Worm (Caenorhabditis elegans) whole organism, young adult: Measurements from ENCODE around the gene H38K22.9.

Source experiments
- B0035.1 ChIP-seq: sonication (generic microtip); optimal IDR thresholded peaks from 2 replicates; lab custom pipeline; 2016; ENCODE audit warnings: missing genetic modification characterization, mild to moderate bottlenecking, missing compliant biosample characterization, missing genotype, missing genetic modification reagents
- B0336.3 ChIP-seq: fragments of 200-800 bp; sonication (Bioruptor generic); IDR thresholded peaks from 2 replicates; pipeline ENCODE4 v1.3.6; 2022; ENCODE audit warnings: missing genetic modification characterization, missing compliant biosample characterization
- F23B12.7 ChIP-seq: sonication (generic microtip); optimal IDR thresholded peaks from 2 replicates; lab custom pipeline; 2017; ENCODE audit warnings: missing genetic modification characterization, mild to moderate bottlenecking, missing compliant biosample characterization, antibody characterized with exemption, moderate library complexity; ENCODE audit not compliant: insufficient read depth
- F33H1.4 ChIP-seq: fragments of 200-800 bp; sonication (Bioruptor generic); IDR thresholded peaks from 2 replicates; pipeline ENCODE4 v1.3.6; 2022; ENCODE audit warnings: missing genetic modification reagents, missing genetic modification characterization, missing compliant biosample characterization
- F39B2.1 ChIP-seq: fragments of 200-800 bp; sonication (Bioruptor generic); IDR thresholded peaks from 2 replicates; pipeline ENCODE4 v1.3.6; 2022; ENCODE audit warnings: missing genetic modification reagents, missing genetic modification characterization, missing compliant biosample characterization
- F57A8.1 ChIP-seq: fragments of 200-800 bp; sonication (Bioruptor generic); optimal IDR thresholded peaks from 2 replicates; lab custom pipeline; 2018; ENCODE audit warnings: mild to moderate bottlenecking, missing genetic modification characterization, moderate library complexity, missing compliant biosample characterization
- K11D2.4 ChIP-seq: fragments of 200-800 bp; sonication (Bioruptor generic); IDR thresholded peaks from 2 replicates; pipeline ENCODE4 v1.3.6; 2022; ENCODE audit warnings: missing genetic modification reagents, missing genetic modification characterization, missing compliant biosample characterization
- ZK185.1 ChIP-seq: sonication (generic microtip); optimal IDR thresholded peaks from 2 replicates; lab custom pipeline; 2016; ENCODE audit warnings: mild to moderate bottlenecking, missing genetic modification characterization, missing compliant biosample characterization; ENCODE audit not compliant: poor library complexity, severe bottlenecking
- akir-1 ChIP-seq: fragments of 200-800 bp; sonication (Bioruptor generic); optimal IDR thresholded peaks from 2 replicates; lab custom pipeline; 2018; ENCODE audit warnings: mild to moderate bottlenecking, missing genetic modification characterization, moderate library complexity, missing compliant biosample characterization
- ama-1 ChIP-seq, 3 experiments: fragments of 150-350 bp in 1 of 3; sonication (generic microtip) in 2 of 3; optimal IDR thresholded peaks; 2 replicates each; lab custom pipeline; 2014 to 2018; ENCODE audit warnings: missing biosample characterization in 2 of 3, missing genetic modification characterization in 2 of 3, missing genetic modification reagents in 2 of 3
- athp-1 ChIP-seq: sonication (generic microtip); optimal IDR thresholded peaks from 2 replicates; lab custom pipeline; 2017; ENCODE audit warnings: mild to moderate bottlenecking, missing genetic modification characterization, missing compliant biosample characterization
- attf-5 ChIP-seq: fragments of 200-800 bp; sonication (Bioruptor generic); optimal IDR thresholded peaks from 2 replicates; lab custom pipeline; 2018; ENCODE audit warnings: mild to moderate bottlenecking, missing genetic modification characterization, missing compliant biosample characterization
- bed-2 ChIP-seq: fragments of 200-800 bp; sonication (Bioruptor generic); IDR thresholded peaks from 2 replicates; pipeline ENCODE4 v1.3.6; 2022; ENCODE audit warnings: missing genetic modification reagents, missing genetic modification characterization, missing compliant biosample characterization
- ceh-58 ChIP-seq: fragments of 200-800 bp; sonication (Bioruptor generic); IDR thresholded peaks from 2 replicates; pipeline ENCODE4 v1.3.6; 2022; ENCODE audit warnings: missing genetic modification characterization, missing compliant biosample characterization
- dpff-1 ChIP-seq: sonication (generic microtip); optimal IDR thresholded peaks from 2 replicates; lab custom pipeline; 2017; ENCODE audit warnings: mild to moderate bottlenecking, missing genetic modification characterization, missing compliant biosample characterization
- dpl-1 ChIP-seq: fragments of 150-350 bp; optimal IDR thresholded peaks from 2 replicates; lab custom pipeline; 2014; ENCODE audit warnings: missing biosample characterization, missing genetic modification reagents, missing genetic modification characterization
- egl-18 ChIP-seq: fragments of 200-800 bp; sonication (Bioruptor generic); IDR thresholded peaks from 2 replicates; pipeline ENCODE4 v1.3.6; 2022; ENCODE audit warnings: missing genetic modification reagents, missing genetic modification characterization, missing compliant biosample characterization
- fkh-3 ChIP-seq: sonication (generic microtip); optimal IDR thresholded peaks from 2 replicates; lab custom pipeline; 2016; ENCODE audit warnings: mild to moderate bottlenecking, missing genetic modification characterization, missing compliant biosample characterization
- gei-17 ChIP-seq: fragments of 200-800 bp; sonication (Bioruptor generic); optimal IDR thresholded peaks from 2 replicates; lab custom pipeline; 2018; ENCODE audit warnings: mild to moderate bottlenecking, missing genetic modification characterization, missing compliant biosample characterization
- hlh-26 ChIP-seq: fragments of 200-800 bp; sonication (Bioruptor generic); conservative IDR thresholded peaks from 2 replicates; pipeline ENCODE4 v1.3.6; 2022; ENCODE audit warnings: missing genetic modification reagents, missing genetic modification characterization, missing compliant biosample characterization
- hmg-20 ChIP-seq: fragments of 200-800 bp; sonication (Bioruptor generic); IDR thresholded peaks from 2 replicates; pipeline ENCODE4 v1.3.6; 2022; ENCODE audit warnings: missing genetic modification reagents, missing genetic modification characterization, missing compliant biosample characterization
- hsf-1 ChIP-seq: fragments of 200-800 bp; sonication (Bioruptor generic); IDR thresholded peaks from 2 replicates; pipeline ENCODE4 v1.3.6; 2022; ENCODE audit warnings: missing genetic modification reagents, missing genetic modification characterization, missing compliant biosample characterization
- lag-1 ChIP-seq: fragments of 200-800 bp; sonication (Bioruptor generic); IDR thresholded peaks from 2 replicates; pipeline ENCODE4 v1.3.6; 2022; ENCODE audit warnings: missing genetic modification reagents, missing genetic modification characterization, missing compliant biosample characterization
- lin-40 ChIP-seq: sonication (generic microtip); optimal IDR thresholded peaks from 2 replicates; lab custom pipeline; 2016; ENCODE audit warnings: missing genetic modification characterization, mild to moderate bottlenecking, missing compliant biosample characterization, missing genotype, missing genetic modification reagents
- lsy-27 ChIP-seq: sonication (generic microtip); optimal IDR thresholded peaks from 2 replicates; lab custom pipeline; 2017; ENCODE audit warnings: missing genetic modification characterization, mild to moderate bottlenecking, missing compliant biosample characterization, antibody characterized with exemption, missing genotype, borderline replicate concordance; ENCODE audit not compliant: insufficient read depth
- madf-10 ChIP-seq: sonication (generic microtip); optimal IDR thresholded peaks from 2 replicates; lab custom pipeline; 2016; ENCODE audit warnings: mild to moderate bottlenecking, missing genetic modification characterization, missing compliant biosample characterization
- madf-3 ChIP-seq: fragments of 200-800 bp; sonication (Bioruptor generic); IDR thresholded peaks from 2 replicates; pipeline ENCODE4 v1.3.6; 2022; ENCODE audit warnings: missing genetic modification reagents, missing genetic modification characterization, missing compliant biosample characterization
- madf-6 ChIP-seq: fragments of 200-800 bp; sonication (Bioruptor generic); IDR thresholded peaks from 2 replicates; pipeline ENCODE4 v1.3.6; 2022; ENCODE audit warnings: missing genetic modification reagents, missing genetic modification characterization, missing compliant biosample characterization
- mcd-1 ChIP-seq: fragments of 200-800 bp; sonication (Bioruptor generic); IDR thresholded peaks from 2 replicates; pipeline ENCODE4 v1.3.6; 2022; ENCODE audit warnings: missing genetic modification reagents, missing genetic modification characterization, missing compliant biosample characterization
- mel-28 ChIP-seq: sonication (generic microtip); optimal IDR thresholded peaks from 2 replicates; lab custom pipeline; 2016; ENCODE audit warnings: borderline replicate concordance, mild to moderate bottlenecking, missing genetic modification characterization, missing compliant biosample characterization
- mes-4 ChIP-seq: sonication (generic microtip); optimal IDR thresholded peaks from 2 replicates; lab custom pipeline; 2016; ENCODE audit warnings: missing genotype, missing genetic modification characterization, missing compliant biosample characterization
- mxl-1 ChIP-seq: sonication (generic microtip); optimal IDR thresholded peaks from 2 replicates; lab custom pipeline; 2016; ENCODE audit warnings: missing genetic modification characterization, missing compliant biosample characterization
- nfya-1 ChIP-seq: sonication (generic microtip); optimal IDR thresholded peaks from 2 replicates; lab custom pipeline; 2017; ENCODE audit warnings: antibody characterized with exemption, missing compliant biosample characterization, missing genetic modification characterization, borderline replicate concordance; ENCODE audit not compliant: insufficient read depth
- nfyb-1 ChIP-seq: fragments of 200-800 bp; sonication (Bioruptor generic); IDR thresholded peaks from 2 replicates; pipeline ENCODE4 v1.3.6; 2022; ENCODE audit warnings: missing genetic modification reagents, missing genetic modification characterization, missing compliant biosample characterization
- nhr-27 ChIP-seq: fragments of 200-800 bp; sonication (Bioruptor generic); optimal IDR thresholded peaks from 2 replicates; lab custom pipeline; 2018; ENCODE audit warnings: mild to moderate bottlenecking, missing genetic modification characterization, moderate library complexity, missing compliant biosample characterization
- pbrm-1 ChIP-seq: fragments of 200-800 bp; sonication (Bioruptor generic); IDR thresholded peaks from 2 replicates; pipeline ENCODE4 v1.3.6; 2022; ENCODE audit warnings: missing genetic modification reagents, missing genetic modification characterization, missing compliant biosample characterization
- pha-4 ChIP-seq: fragments of 150-350 bp; sonication (generic microtip); optimal IDR thresholded peaks from 2 replicates; lab custom pipeline; 2014; ENCODE audit warnings: missing biosample characterization, missing genetic modification reagents, missing genetic modification characterization
- sea-2 ChIP-seq: fragments of 200-800 bp; sonication (Bioruptor generic); IDR thresholded peaks from 2 replicates; pipeline ENCODE4 v1.3.6; 2022; ENCODE audit warnings: missing genetic modification characterization, missing compliant biosample characterization
- snpc-1.3 ChIP-seq: sonication (generic microtip); optimal IDR thresholded peaks from 2 replicates; lab custom pipeline; 2017; ENCODE audit warnings: missing genetic modification characterization, mild to moderate bottlenecking, missing compliant biosample characterization, antibody characterized with exemption, moderate library complexity, missing genotype, missing genetic modification reagents; ENCODE audit not compliant: insufficient read depth
- snpc-4 ChIP-seq, 5 experiments: fragments of 150-350 bp in 1 of 5; sonication (generic microtip) in 4 of 5; optimal IDR thresholded peaks; 2 replicates each; lab custom pipeline; 2014 to 2018; ENCODE audit warnings: missing genetic modification characterization in 5 of 5, missing biosample characterization in 3 of 5, antibody characterized with exemption in 2 of 5, mild to moderate bottlenecking in 2 of 5, missing compliant biosample characterization in 2 of 5, missing genotype in 2 of 5, moderate library complexity in 2 of 5, missing genetic modification reagents in 1 of 5
- somi-1 ChIP-seq: fragments of 200-800 bp; sonication (Bioruptor generic); optimal IDR thresholded peaks from 2 replicates; lab custom pipeline; 2018; ENCODE audit warnings: mild to moderate bottlenecking, missing genetic modification characterization, missing compliant biosample characterization
- tlf-1 ChIP-seq: fragments of 200-800 bp; sonication (Bioruptor generic); optimal IDR thresholded peaks from 2 replicates; lab custom pipeline; 2018; ENCODE audit warnings: mild to moderate bottlenecking, missing genetic modification characterization, missing compliant biosample characterization
- unc-130 ChIP-seq: sonication (generic microtip); optimal IDR thresholded peaks from 2 replicates; lab custom pipeline; 2016; ENCODE audit warnings: missing genetic modification reagents, missing genetic modification characterization, missing compliant biosample characterization
- zfh-2 ChIP-seq: fragments of 200-800 bp; sonication (Bioruptor generic); conservative IDR thresholded peaks from 2 replicates; pipeline ENCODE4 v1.3.6; 2022; ENCODE audit warnings: missing genetic modification reagents, missing genetic modification characterization, missing compliant biosample characterization
- zim-3 ChIP-seq: sonication (generic microtip); optimal IDR thresholded peaks from 2 replicates; lab custom pipeline; 2017; ENCODE audit warnings: mild to moderate bottlenecking, missing genetic modification characterization, moderate library complexity, missing compliant biosample characterization
- ztf-22 ChIP-seq: fragments of 200-800 bp; sonication (Bioruptor generic); optimal IDR thresholded peaks from 2 replicates; lab custom pipeline; 2018; ENCODE audit warnings: mild to moderate bottlenecking, missing genetic modification characterization, moderate library complexity, missing compliant biosample characterization
- ztf-26 ChIP-seq: sonication (generic microtip); optimal IDR thresholded peaks from 2 replicates; lab custom pipeline; 2017; ENCODE audit warnings: missing genetic modification characterization, missing compliant biosample characterization

H38K22.9 gene

ce11 chrIII:4284732-4285165 is 39.2 kb upstream of the H38K22.9 start (continued):
- TF ChIP-seq F23B12.7 (tag; lab: Kevin White, UChicago) = no peak
- peak; percentile 57 for TF ChIP-seq pha-4
- no peak for TF ChIP-seq hmg-20
- no peak for TF ChIP-seq egl-18 (GFP tag; lab: Robert Waterston, UW)
- peak; percentile 61 for TF ChIP-seq mcd-1 (GFP tag; lab: Robert Waterston, UW)
- no peak for TF ChIP-seq nfya-1 (tag; lab: Kevin White, UChicago)
- TF ChIP-seq ztf-22 (GFP tag; lab: Kevin White, UChicago) = peak; percentile 24
- TF ChIP-seq B0336.3 (GFP tag; lab: Robert Waterston, UW) = peak; percentile 76
- no peak for TF ChIP-seq sea-2 (GFP tag; lab: Robert Waterston, UW)
- TF ChIP-seq ztf-26 (tag; lab: Kevin White, UChicago) = peak; percentile 75
- no peak for TF ChIP-seq F57A8.1 (GFP tag; lab: Kevin White, UChicago)
- TF ChIP-seq lag-1 (GFP tag; lab: Robert Waterston, UW) = no peak
- TF ChIP-seq madf-3 (GFP tag; lab: Robert Waterston, UW) = no peak
- TF ChIP-seq athp-1 (tag; lab: Kevin White, UChicago) = no peak
- peak; percentile 36 for TF ChIP-seq gei-17
- no peak for TF ChIP-seq tlf-1
- TF ChIP-seq lsy-27 (tag; lab: Kevin White, UChicago) = no peak
- TF ChIP-seq akir-1 = no peak
- no peak for TF ChIP-seq B0035.1
- TF ChIP-seq F39B2.1 = no peak
- no peak for TF ChIP-seq ZK185.1
- no peak for TF ChIP-seq snpc-4 (GFP tag; optimal IDR thresholded peaks at IDR 0.05; lab: Kevin White, UChicago)
- peak in 3 of 4 experiments; percentile 20 to 57 (median 52) for TF ChIP-seq snpc-4 (tag; optimal IDR thresholded peaks at IDR 0.05; lab: Kevin White, UChicago)
- TF ChIP-seq mel-28 (tag; lab: Kevin White, UChicago) = no peak
- TF ChIP-seq hsf-1 (GFP tag; lab: Robert Waterston, UW) = no peak
- TF ChIP-seq hlh-26 (GFP tag; lab: Robert Waterston, UW) = no peak
- no peak for TF ChIP-seq bed-2 (GFP tag; lab: Robert Waterston, UW)
- no peak for TF ChIP-seq snpc-1.3 (tag; lab: Kevin White, UChicago)
- TF ChIP-seq fkh-3 (tag; lab: Kevin White, UChicago) = no peak
- no peak for TF ChIP-seq madf-6 (GFP tag; lab: Robert Waterston, UW)
- no peak for TF ChIP-seq nhr-27
- TF ChIP-seq unc-130 (GFP tag; lab: Kevin White, UChicago) = no peak
- TF ChIP-seq madf-10 = peak; percentile 64
- TF ChIP-seq somi-1 (GFP tag; lab: Kevin White, UChicago) = peak; percentile 75
- no peak for TF ChIP-seq ceh-58 (GFP tag; lab: Robert Waterston, UW)
- no peak for TF ChIP-seq mxl-1 (tag; lab: Kevin White, UChicago)
- TF ChIP-seq F33H1.4 (GFP tag; lab: Robert Waterston, UW) = no peak
- no peak for TF ChIP-seq mes-4 (tag; lab: Kevin White, UChicago)
- no peak for TF ChIP-seq dpff-1 (tag; lab: Kevin White, UChicago)
- TF ChIP-seq dpl-1 (GFP tag; lab: Kevin White, UChicago) = no peak
- TF ChIP-seq zfh-2 (GFP tag; lab: Robert Waterston, UW) = peak; percentile 73
- peak; percentile 77 for TF ChIP-seq lin-40 (tag; lab: Kevin White, UChicago)
- no peak for TF ChIP-seq zim-3
- TF ChIP-seq ama-1 (optimal IDR thresholded peaks at IDR 0.05; lab: Kevin White, UChicago) = no peak
- no peak for TF ChIP-seq ama-1 (GFP tag; optimal IDR thresholded peaks at IDR 0.05; lab: Kevin White, UChicago)
- TF ChIP-seq attf-5 (GFP tag; lab: Kevin White, UChicago) = peak; percentile 85
- 0 out of 2 replicates have a peak, but pooled peaks have one; percentile 52 for TF ChIP-seq pbrm-1 (GFP tag; lab: Robert Waterston, UW)
- TF ChIP-seq nfyb-1 (GFP tag; lab: Robert Waterston, UW) = peak; percentile 68; the same call in 1 of the 2 replicates
- peak; percentile 75 for TF ChIP-seq K11D2.4 (GFP tag; lab: Robert Waterston, UW)
